Worm (Caenorhabditis elegans) whole organism, L1 larva: ENCODE data around the gene K08B5.2.

Source experiments
- Y116A8C.19 ChIP-seq: sonication (generic microtip); optimal IDR thresholded peaks from 2 replicates; lab custom pipeline; 2016; ENCODE audit warnings: missing compliant biosample characterization, missing genetic modification characterization, borderline replicate concordance
- aly-2 ChIP-seq: fragments of 150-350 bp; optimal IDR thresholded peaks from 2 replicates; lab custom pipeline; 2014; ENCODE audit warnings: missing biosample characterization, missing genetic modification characterization
- efl-3 ChIP-seq: fragments of 200-800 bp; sonication (Bioruptor generic); optimal IDR thresholded peaks from 2 replicates; lab custom pipeline; 2018; ENCODE audit warnings: mild to moderate bottlenecking, missing genetic modification characterization, missing compliant biosample characterization
- elt-2 ChIP-seq: sonication (generic microtip); optimal IDR thresholded peaks from 2 replicates; lab custom pipeline; 2016; ENCODE audit warnings: missing genetic modification characterization, mild to moderate bottlenecking, inconsistent platforms, missing compliant biosample characterization, missing genetic modification reagents
- fkh-10 ChIP-seq: sonication (generic microtip); optimal IDR thresholded peaks from 2 replicates; lab custom pipeline; 2017; ENCODE audit warnings: missing biosample characterization, missing genetic modification reagents, missing genetic modification characterization
- lin-13 ChIP-seq: fragments of 150-350 bp; optimal IDR thresholded peaks from 2 replicates; lab custom pipeline; 2014; ENCODE audit warnings: missing biosample characterization, missing genetic modification reagents, missing genetic modification characterization
- mep-1 ChIP-seq: fragments of 150-350 bp; optimal IDR thresholded peaks from 2 replicates; lab custom pipeline; 2014; ENCODE audit warnings: missing biosample characterization, missing genetic modification characterization
- pqm-1 ChIP-seq: sonication (generic microtip); optimal IDR thresholded peaks from 3 replicates; lab custom pipeline; 2017; ENCODE audit warnings: missing biosample characterization, missing genetic modification characterization
- xbp-1 ChIP-seq: sonication (generic microtip); optimal IDR thresholded peaks from 2 replicates; lab custom pipeline; 2016; ENCODE audit warnings: missing genetic modification characterization, missing compliant biosample characterization

ce11 chrX:16527815-16528214 is 25.9 kb downstream of the K08B5.2 start:
- TF ChIP-seq elt-2 (tag; lab: Kevin White, UChicago) (no peak), Y116A8C.19 (tag; lab: Kevin White, UChicago) (no peak), aly-2 (tag; lab: Kevin White, UChicago) (no peak), mep-1 (no peak), efl-3 (GFP tag; lab: Kevin White, UChicago) (no peak), fkh-10 (GFP tag; lab: Kevin White, UChicago) (no peak), xbp-1 (tag; lab: Kevin White, UChicago) (no peak), pqm-1 (tag; lab: Kevin White, UChicago) (no peak), lin-13 (GFP tag; lab: Kevin White, UChicago) (no peak)
